Worm (Caenorhabditis elegans): ENCODE measurements around the gene C24A8.5.

C24A8.5 gene

ce11 chrX:4283989-4284388 lies 44.7 kb downstream of the C24A8.5 start, which contains the start of gene ets-10:
ets-10 (plus strand) TSS chrX:4284189.
- TF ChIP-seq efl-1 (optimal IDR thresholded peaks at IDR 0.05) (no peak), efl-1 (GFP tag; optimal IDR thresholded peaks at IDR 0.05 in 1 of 2) (peak in 1 of 2 experiments; percentile 65), ceh-63 (GFP tag; optimal IDR thresholded peaks at IDR 0.05) (no peak), snu-23 (GFP tag; optimal IDR thresholded peaks at IDR 0.05) (no peak)

ce11 chrX:4282380-4282779 lies 46.3 kb downstream of the C24A8.5 start, which contains the start of gene C52B9.19:
C52B9.19 (plus strand) TSS chrX:4282555.
- TF ChIP-seq tlp-1 (tag; optimal IDR thresholded peaks at IDR 0.05) = no peak
- no peak for TF ChIP-seq nhr-28 (tag; optimal IDR thresholded peaks at IDR 0.05)
- no peak for TF ChIP-seq mef-2 (tag; optimal IDR thresholded peaks at IDR 0.05)
- TF ChIP-seq lir-3 (tag; optimal IDR thresholded peaks at IDR 0.05; ENCODE audit: poor library complexity) = no peak
- TF ChIP-seq vab-15 (tag; optimal IDR thresholded peaks at IDR 0.05) = no peak
- no peak for TF ChIP-seq swsn-7 (tag; optimal IDR thresholded peaks at IDR 0.05)
- peak; percentile 45 for TF ChIP-seq pqm-1 (tag; optimal IDR thresholded peaks at IDR 0.05)
- TF ChIP-seq C04F5.9 (tag; optimal IDR thresholded peaks at IDR 0.05) = no peak
- peak; percentile 71 for TF ChIP-seq elt-2 (tag; optimal IDR thresholded peaks at IDR 0.05)
- no peak for TF ChIP-seq snpc-4 (tag; optimal IDR thresholded peaks at IDR 0.05)
- TF ChIP-seq lin-39 (tag; optimal IDR thresholded peaks at IDR 0.05) = no peak
- TF ChIP-seq blmp-1 (tag; optimal IDR thresholded peaks at IDR 0.05) = no peak
- TF ChIP-seq ztf-11 (tag; optimal IDR thresholded peaks at IDR 0.05) = no peak
- no peak for TF ChIP-seq unc-30 (tag; optimal IDR thresholded peaks at IDR 0.05)
- TF ChIP-seq nhr-71 (tag; optimal IDR thresholded peaks at IDR 0.05) = no peak
- no peak for TF ChIP-seq mab-9 (GFP tag; IDR thresholded peaks at IDR 0.05)
- TF ChIP-seq jun-1 (tag; optimal IDR thresholded peaks at IDR 0.05) = peak; percentile 24

- TF ChIP-seq alr-1 (tag; optimal IDR thresholded peaks at IDR 0.05; ENCODE audit: borderline replicate concordance) (no peak), rnt-1 (tag; optimal IDR thresholded peaks at IDR 0.05) (peak; percentile 30)
Measured at ce11 chrX:4279294-4279782, 49.4 kb downstream of the C24A8.5 start, which contains the start of the genes twk-28 and ets-9. twk-28 (minus strand) TSS chrX:4279344. ets-9 (plus strand) TSS chrX:4279703.

Data from whole organism, L1 larva.